Worm (Caenorhabditis elegans) whole organism, L2 larva: ENCODE data around the gene R07E5.19.

ENCODE experiments used
- C34F6.9 ChIP-seq: fragments of 150-350 bp; optimal IDR thresholded peaks from 2 replicates; lab custom pipeline; 2014; ENCODE audit warnings: missing biosample characterization, missing genetic modification characterization
- ZK546.5 ChIP-seq: sonication (generic microtip); optimal IDR thresholded peaks from 2 replicates; lab custom pipeline; 2017; ENCODE audit warnings: missing biosample characterization, missing genetic modification characterization
- blmp-1 ChIP-seq: sonication (generic microtip); optimal IDR thresholded peaks from 2 replicates; lab custom pipeline; 2017; ENCODE audit warnings: missing genetic modification characterization, mild to moderate bottlenecking, missing compliant biosample characterization, antibody characterized with exemption, moderate library complexity; ENCODE audit not compliant: insufficient read depth
- ceh-16 ChIP-seq: fragments of 150-350 bp; optimal IDR thresholded peaks from 2 replicates; lab custom pipeline; 2014; ENCODE audit warnings: missing biosample characterization, missing genetic modification characterization
- mdl-1 ChIP-seq, 2 experiments: fragments of 150-350 bp in 1 of 2; sonication (generic microtip) in 1 of 2; optimal IDR thresholded peaks; 2 replicates each; lab custom pipeline; 2017; ENCODE audit warnings: missing biosample characterization in 2 of 2, missing genetic modification characterization in 2 of 2
- nhr-129 ChIP-seq: fragments of 150-350 bp; optimal IDR thresholded peaks from 2 replicates; lab custom pipeline; 2014; ENCODE audit warnings: missing biosample characterization, missing genetic modification characterization
- nhr-21 ChIP-seq: fragments of 150-350 bp; optimal IDR thresholded peaks from 2 replicates; lab custom pipeline; 2014; ENCODE audit warnings: missing biosample characterization, missing genetic modification characterization
- nhr-237 ChIP-seq: fragments of 150-350 bp; optimal IDR thresholded peaks from 2 replicates; lab custom pipeline; 2014; ENCODE audit warnings: missing biosample characterization, missing genetic modification characterization
- nhr-25 ChIP-seq: fragments of 150-350 bp; sonication (generic microtip); optimal IDR thresholded peaks from 3 replicates; lab custom pipeline; 2014; ENCODE audit warnings: missing biosample characterization, missing genetic modification characterization
- nhr-6 ChIP-seq: fragments of 150-350 bp; optimal IDR thresholded peaks from 2 replicates; lab custom pipeline; 2014; ENCODE audit warnings: missing biosample characterization, missing genetic modification characterization
- skn-1 ChIP-seq: sonication (generic microtip); optimal IDR thresholded peaks from 2 replicates; lab custom pipeline; 2017; ENCODE audit warnings: missing biosample characterization, missing genetic modification characterization
- unc-39 ChIP-seq: fragments of 150-350 bp; optimal IDR thresholded peaks from 2 replicates; lab custom pipeline; 2014; ENCODE audit warnings: missing biosample characterization, missing genetic modification characterization

ce11 chrIII:4419117-4419978, 1.5 kb upstream of the R07E5.19 start, which contains the start of the genes R07E5.7 and cku-80:
- TF ChIP-seq nhr-21 (tag; lab: Kevin White, UChicago) (peak; percentile 38), nhr-6 (tag; lab: Kevin White, UChicago) (no peak), skn-1 (tag; lab: Kevin White, UChicago) (no peak), nhr-25 (tag; lab: Kevin White, UChicago) (peak; percentile 20), blmp-1 (no peak), nhr-129 (peak; percentile 38), ZK546.5 (tag; lab: Kevin White, UChicago) (no peak), C34F6.9 (tag; lab: Kevin White, UChicago) (peak; percentile 73), nhr-237 (no peak), mdl-1 (tag; optimal IDR thresholded peaks at IDR 0.05; lab: Kevin White, UChicago) (no peak), unc-39 (no peak), ceh-16 (tag; lab: Kevin White, UChicago) (no peak)
